Fruit fly (Drosophila melanogaster) whole organism, embryonic: ENCODE results near the gene holn1.

Experiments
- Asciz ChIP-seq: fragments of 200-800 bp; sonication (Bioruptor generic); optimal IDR thresholded peaks from 2 replicates; lab custom pipeline; 2017; ENCODE audit warnings: missing biosample characterization, mild to moderate bottlenecking, missing genetic modification characterization, missing genetic modification reagents
- CG10565 ChIP-seq: fragments of 200-800 bp; sonication (Bioruptor generic); optimal IDR thresholded peaks from 3 replicates; lab custom pipeline; 2016; ENCODE audit warnings: missing biosample characterization, mild to moderate bottlenecking, missing genetic modification characterization
- CG1529 ChIP-seq: fragments of 200-800 bp; sonication (Bioruptor generic); optimal IDR thresholded peaks from 3 replicates; lab custom pipeline; 2018; ENCODE audit warnings: missing biosample characterization, missing genetic modification characterization
- CG15479 ChIP-seq: fragments of 200-800 bp; sonication (Bioruptor generic); optimal IDR thresholded peaks from 3 replicates; lab custom pipeline; 2019; ENCODE audit warnings: missing biosample characterization, mild to moderate bottlenecking, missing genetic modification characterization, moderate library complexity
- CG3407 ChIP-seq: fragments of 200-800 bp; sonication (Bioruptor generic); optimal IDR thresholded peaks from 2 replicates; lab custom pipeline; 2018; ENCODE audit warnings: missing biosample characterization, mild to moderate bottlenecking, missing genetic modification characterization
- CG3838 ChIP-seq: fragments of 200-800 bp; sonication (Bioruptor generic); optimal IDR thresholded peaks from 3 replicates; lab custom pipeline; 2016; ENCODE audit warnings: missing biosample characterization, missing genetic modification characterization
- CG4424 ChIP-seq: fragments of 200-800 bp; sonication (Bioruptor generic); optimal IDR thresholded peaks from 3 replicates; lab custom pipeline; 2016; ENCODE audit warnings: missing biosample characterization, missing genetic modification characterization
- CG6791 ChIP-seq: fragments of 200-800 bp; sonication (Bioruptor generic); IDR thresholded peaks from 3 replicates; pipeline ENCODE4 v1.3.6; 2022; ENCODE audit warnings: missing biosample characterization, missing genetic modification characterization; ENCODE audit not compliant: partially characterized antibody
- CG6813 ChIP-seq: fragments of 200-800 bp; sonication (Bioruptor generic); optimal IDR thresholded peaks from 2 replicates; lab custom pipeline; 2017; ENCODE audit warnings: missing biosample characterization, missing genetic modification characterization, mild to moderate bottlenecking, moderate library complexity, missing genetic modification reagents
- CG7987 ChIP-seq: fragments of 200-800 bp; sonication (Bioruptor generic); optimal IDR thresholded peaks from 2 replicates; lab custom pipeline; 2018; ENCODE audit warnings: missing biosample characterization, mild to moderate bottlenecking, missing genetic modification characterization, moderate library complexity
- CG8281 ChIP-seq: fragments of 200-800 bp; sonication (Bioruptor generic); optimal IDR thresholded peaks from 2 replicates; lab custom pipeline; 2018; ENCODE audit warnings: missing biosample characterization, mild to moderate bottlenecking, missing genetic modification characterization, moderate library complexity
- CG9727 ChIP-seq: fragments of 200-800 bp; sonication (Bioruptor generic); optimal IDR thresholded peaks from 3 replicates; lab custom pipeline; 2017; ENCODE audit warnings: missing biosample characterization, mild to moderate bottlenecking, missing genetic modification characterization
- CG9797 ChIP-seq: fragments of 200-800 bp; sonication (Bioruptor generic); optimal IDR thresholded peaks from 3 replicates; lab custom pipeline; 2018; ENCODE audit warnings: missing biosample characterization, mild to moderate bottlenecking, missing genetic modification characterization
- CkIIα-i1 ChIP-seq: fragments of 200-800 bp; sonication (Bioruptor generic); IDR thresholded peaks from 2 replicates; pipeline ENCODE4 v1.3.6; 2022; ENCODE audit warnings: missing biosample characterization, missing genetic modification characterization
- Deaf1 ChIP-seq: fragments of 200-800 bp; optimal IDR thresholded peaks from 3 replicates; lab custom pipeline; 2019; ENCODE audit warnings: missing biosample characterization, mild to moderate bottlenecking, missing genetic modification characterization, moderate library complexity
- Dfd ChIP-seq, 2 experiments: fragments of >200 bp; optimal IDR thresholded peaks; 2 replicates each; lab custom pipeline; 2017; ENCODE audit warnings: missing biosample characterization in 2 of 2, missing genetic modification characterization in 2 of 2
- Ets65A ChIP-seq: fragments of 200-800 bp; sonication (Bioruptor generic); peaks from one replicate; lab custom pipeline; 2016; ENCODE audit warnings: missing biosample characterization, missing genetic modification characterization
- Fer2 ChIP-seq: fragments of 200-800 bp; sonication (Bioruptor generic); optimal IDR thresholded peaks from 2 replicates; lab custom pipeline; 2018; ENCODE audit warnings: missing biosample characterization, mild to moderate bottlenecking, missing genetic modification characterization, moderate library complexity
- H2.0 ChIP-seq: fragments of 200-800 bp; sonication (Bioruptor generic); IDR thresholded peaks from 2 replicates; pipeline ENCODE4 v1.3.6; 2022; ENCODE audit warnings: missing biosample characterization, missing genetic modification characterization
- Hmr ChIP-seq: fragments of 200-800 bp; sonication (Bioruptor generic); optimal IDR thresholded peaks from 3 replicates; lab custom pipeline; 2017; ENCODE audit warnings: mild to moderate bottlenecking, missing biosample characterization, missing genetic modification reagents, missing genetic modification characterization
- Lpt ChIP-seq: fragments of >200 bp; optimal IDR thresholded peaks from 2 replicates; lab custom pipeline; 2018; ENCODE audit warnings: missing biosample characterization, missing genetic modification characterization
- Mad ChIP-seq: fragments of 200-800 bp; sonication (Bioruptor generic); optimal IDR thresholded peaks from 2 replicates; lab custom pipeline; 2016; ENCODE audit warnings: missing biosample characterization, missing genetic modification characterization
- Mrtf ChIP-seq: fragments of 200-800 bp; sonication (Bioruptor generic); IDR thresholded peaks from 3 replicates; pipeline ENCODE4 v1.3.6; 2022; ENCODE audit warnings: missing biosample characterization, missing genetic modification characterization
- Myb ChIP-seq: fragments of 200-800 bp; sonication (Bioruptor generic); optimal IDR thresholded peaks from 2 replicates; lab custom pipeline; 2016; ENCODE audit warnings: missing biosample characterization, missing genetic modification characterization
- NK7.1 ChIP-seq: fragments of 200-800 bp; sonication (Bioruptor generic); optimal IDR thresholded peaks from 3 replicates; lab custom pipeline; 2016; ENCODE audit warnings: missing biosample characterization, missing genetic modification characterization
- Neu2 ChIP-seq: fragments of 200-800 bp; sonication (Bioruptor generic); optimal IDR thresholded peaks from 3 replicates; lab custom pipeline; 2016; ENCODE audit warnings: missing biosample characterization, missing genetic modification characterization, borderline replicate concordance
- Oaz ChIP-seq: fragments of 200-800 bp; sonication (Bioruptor generic); IDR thresholded peaks from 2 replicates; pipeline ENCODE4 v1.3.6; 2022; ENCODE audit warnings: missing biosample characterization, missing genetic modification characterization
- Rfx ChIP-seq: fragments of 200-800 bp; sonication (Bioruptor generic); IDR thresholded peaks from 2 replicates; pipeline ENCODE4 v1.3.6; 2022; ENCODE audit warnings: missing biosample characterization, missing genetic modification characterization
- Rx ChIP-seq: fragments of 200-800 bp; sonication (Bioruptor generic); IDR thresholded peaks from 2 replicates; pipeline ENCODE4 v1.3.6; 2022; ENCODE audit warnings: missing biosample characterization, missing genetic modification characterization
- Xrp1 ChIP-seq: fragments of 200-800 bp; sonication (Bioruptor generic); IDR thresholded peaks from 2 replicates; pipeline ENCODE4 v1.3.6; 2022; ENCODE audit warnings: missing biosample characterization, missing genetic modification characterization
- YL-1 ChIP-seq: fragments of 200-800 bp; sonication (Bioruptor generic); optimal IDR thresholded peaks from 3 replicates; lab custom pipeline; 2017; ENCODE audit warnings: missing biosample characterization, mild to moderate bottlenecking, missing genetic modification characterization
- ase ChIP-seq: fragments of 200-800 bp; sonication (Bioruptor generic); IDR thresholded peaks from 3 replicates; pipeline ENCODE4 v1.3.6; 2022; ENCODE audit warnings: missing biosample characterization, missing genetic modification characterization
- ash1 ChIP-seq: fragments of 200-800 bp; sonication (Bioruptor generic); optimal IDR thresholded peaks from 2 replicates; lab custom pipeline; 2018; ENCODE audit warnings: missing biosample characterization, mild to moderate bottlenecking, missing genetic modification characterization
- btn ChIP-seq: fragments of 200-800 bp; sonication (Bioruptor generic); optimal IDR thresholded peaks from 2 replicates; lab custom pipeline; 2016; ENCODE audit warnings: missing biosample characterization, missing genetic modification characterization
- cas ChIP-seq: fragments of 200-800 bp; sonication (Bioruptor generic); IDR thresholded peaks from 2 replicates; pipeline ENCODE4 v1.3.6; 2022; ENCODE audit warnings: missing biosample characterization, missing genetic modification characterization
- cato ChIP-seq: fragments of 200-800 bp; sonication (Bioruptor generic); optimal IDR thresholded peaks from 2 replicates; lab custom pipeline; 2016; ENCODE audit warnings: missing biosample characterization, missing genetic modification characterization, borderline replicate concordance
- corto ChIP-seq: fragments of 200-800 bp; sonication (Bioruptor generic); optimal IDR thresholded peaks from 2 replicates; lab custom pipeline; 2016; ENCODE audit warnings: missing biosample characterization, mild to moderate bottlenecking, missing genetic modification characterization, moderate library complexity
- da ChIP-seq: fragments of 200-800 bp; sonication (Bioruptor generic); optimal IDR thresholded peaks from 2 replicates; lab custom pipeline; 2016; ENCODE audit warnings: missing biosample characterization, missing genetic modification characterization
- dysf ChIP-seq: fragments of 200-800 bp; sonication (Bioruptor generic); IDR thresholded peaks from 3 replicates; pipeline ENCODE4 v1.3.6; 2022; ENCODE audit warnings: missing biosample characterization, missing genetic modification characterization
- eve ChIP-seq, 2 experiments: fragments of >200 bp; optimal IDR thresholded peaks; 2 replicates each; lab custom pipeline; 2017; ENCODE audit warnings: missing biosample characterization in 2 of 2, missing genetic modification characterization in 2 of 2
- fru ChIP-seq: fragments of >200 bp; optimal IDR thresholded peaks from 2 replicates; lab custom pipeline; 2017
- ftz-f1 ChIP-seq: fragments of 200-800 bp; sonication (Bioruptor generic); optimal IDR thresholded peaks from 2 replicates; lab custom pipeline; 2016; ENCODE audit warnings: missing biosample characterization, missing genetic modification characterization
- gsb ChIP-seq: fragments of 200-800 bp; sonication (Bioruptor generic); IDR thresholded peaks from 2 replicates; pipeline ENCODE4 v1.3.6; 2022; ENCODE audit warnings: missing biosample characterization, missing genetic modification characterization
- h ChIP-seq: fragments of >200 bp; optimal IDR thresholded peaks from 2 replicates; lab custom pipeline; 2017
- jigr1 ChIP-seq: fragments of 200-800 bp; sonication (Bioruptor generic); IDR thresholded peaks from 3 replicates; pipeline ENCODE4 v1.3.6; 2022; ENCODE audit warnings: missing biosample characterization, missing genetic modification characterization
- kah ChIP-seq: fragments of 200-800 bp; sonication (Bioruptor generic); optimal IDR thresholded peaks from 2 replicates; lab custom pipeline; 2018; ENCODE audit warnings: missing biosample characterization, mild to moderate bottlenecking, missing genetic modification characterization
- mld ChIP-seq: fragments of 200-800 bp; sonication (Bioruptor generic); IDR thresholded peaks from 3 replicates; pipeline ENCODE4 v1.3.6; 2022; ENCODE audit warnings: missing biosample characterization, missing genetic modification characterization; ENCODE audit not compliant: partially characterized antibody
- nmo ChIP-seq: fragments of 200-800 bp; sonication (Bioruptor generic); optimal IDR thresholded peaks from 2 replicates; lab custom pipeline; 2018; ENCODE audit warnings: missing biosample characterization, mild to moderate bottlenecking, missing genetic modification characterization, moderate library complexity
- pnt ChIP-seq: fragments of 200-800 bp; sonication (Bioruptor generic); optimal IDR thresholded peaks from 3 replicates; lab custom pipeline; 2016; ENCODE audit warnings: missing biosample characterization, missing genetic modification characterization
- pzg ChIP-seq: fragments of 200-800 bp; sonication (Bioruptor generic); optimal IDR thresholded peaks from 3 replicates; lab custom pipeline; 2018; ENCODE audit warnings: missing biosample characterization, mild to moderate bottlenecking, missing genetic modification characterization, moderate library complexity
- slou ChIP-seq: fragments of 200-800 bp; sonication (Bioruptor generic); optimal IDR thresholded peaks from 3 replicates; lab custom pipeline; 2016; ENCODE audit warnings: missing biosample characterization, missing genetic modification characterization
- ttk ChIP-seq: fragments of 200-800 bp; sonication (Bioruptor generic); IDR thresholded peaks from 2 replicates; pipeline ENCODE4 v2.1.2; 2022; ENCODE audit warnings: missing biosample characterization, missing genetic modification characterization
- usp ChIP-seq: fragments of >200 bp; optimal IDR thresholded peaks from 2 replicates; lab custom pipeline; 2017; ENCODE audit warnings: missing biosample characterization, missing genetic modification characterization

Gene holn1

DNA sequence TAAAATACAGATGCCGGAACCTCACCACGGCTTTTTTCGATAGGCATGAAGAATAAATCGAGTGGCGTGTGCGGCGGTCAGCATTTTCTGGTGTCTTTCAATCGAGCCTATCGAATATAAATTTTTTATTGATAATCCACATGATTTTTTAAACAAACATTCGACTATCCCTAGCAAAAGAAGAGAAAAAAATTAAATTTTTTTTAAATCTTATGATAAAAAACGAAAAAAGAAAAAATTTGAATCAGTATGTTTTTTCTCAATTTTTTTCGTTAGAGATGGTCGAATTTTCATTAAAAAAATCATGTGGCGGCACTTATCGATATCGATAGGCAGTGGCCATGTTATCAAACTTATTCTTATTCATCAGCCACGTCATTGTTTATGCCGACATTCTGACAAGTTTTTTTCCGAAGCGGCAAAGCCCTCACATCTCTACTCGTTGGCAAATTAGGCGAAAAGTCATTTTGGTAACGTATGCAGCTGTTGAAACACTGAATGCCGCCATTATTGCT lies 9.2 kb upstream of the holn1 start, which contains the start of the genes SmB and KdelR (continued):
- TF ChIP-seq Myb (no peak), Dfd (GFP tag; optimal IDR thresholded peaks at IDR 0.05; lab: Kevin White, UChicago) (no peak), ftz-f1 (GFP tag; lab: Kevin White, UChicago) (no peak), ash1 (no peak), CkIIα-i1 (GFP tag; lab: Robert Waterston, UW) (no peak), CG3838 (no peak), CG8281 (tag; lab: Kevin White, UChicago) (no peak), Mrtf (GFP tag; lab: Robert Waterston, UW) (no peak), Lpt (GFP tag; lab: Kevin White, UChicago) (no peak), cato (GFP tag; lab: Kevin White, UChicago) (no peak), CG9727 (GFP tag; lab: Kevin White, UChicago) (peak; percentile 42), fru (lab: Kevin White, UChicago) (no peak), ase (GFP tag; lab: Robert Waterston, UW) (no peak), Neu2 (no peak), Asciz (no peak), gsb (no peak), corto (GFP tag; lab: Kevin White, UChicago) (no peak), CG15479 (GFP tag; lab: Kevin White, UChicago) (no peak), CG6791 (GFP tag; lab: Robert Waterston, UW) (peak; percentile 77), nmo (peak; percentile 41), slou (GFP tag; lab: Kevin White, UChicago) (no peak), Mad (GFP tag; lab: Kevin White, UChicago) (no peak), da (GFP tag; lab: Kevin White, UChicago) (no peak), usp (GFP tag; lab: Kevin White, UChicago) (no peak), pnt (GFP tag; lab: Kevin White, UChicago) (no peak), dysf (GFP tag; lab: Robert Waterston, UW) (no peak), CG4424 (GFP tag; lab: Kevin White, UChicago) (peak; percentile 37), CG9797 (peak; percentile 56), eve (GFP tag; optimal IDR thresholded peaks at IDR 0.05; lab: Kevin White, UChicago) (no peak), H2.0 (GFP tag; lab: Robert Waterston, UW) (no peak), CG6813 (GFP tag; lab: Kevin White, UChicago) (no peak), YL-1 (GFP tag; lab: Kevin White, UChicago) (peak; percentile 89), Fer2 (no peak), Hmr (no peak), CG10565 (GFP tag; lab: Kevin White, UChicago) (no peak), pzg (GFP tag; lab: Kevin White, UChicago) (peak; percentile 51), Oaz (no peak), Xrp1 (GFP tag; lab: Robert Waterston, UW) (no peak; the same call in 1 of the 2 replicates), jigr1 (no peak; the same call in 2 of the 3 replicates), h (lab: Kevin White, UChicago) (no peak), kah (GFP tag; lab: Kevin White, UChicago) (no peak), Rx (GFP tag; lab: Robert Waterston, UW) (no peak), Rfx (GFP tag; lab: Robert Waterston, UW) (no peak), btn (GFP tag; lab: Kevin White, UChicago) (no peak), Ets65A (no peak), CG1529 (GFP tag; lab: Kevin White, UChicago) (no peak), mld (GFP tag; lab: Robert Waterston, UW) (peak; percentile 76; the same call in 2 of the 3 replicates), ttk (GFP tag; lab: Robert Waterston, UW) (no peak), NK7.1 (GFP tag; lab: Kevin White, UChicago) (no peak), CG3407 (GFP tag; lab: Kevin White, UChicago) (no peak), cas (GFP tag; lab: Robert Waterston, UW) (no peak), Deaf1 (tag; lab: Kevin White, UChicago) (no peak), CG7987 (GFP tag; lab: Kevin White, UChicago) (no peak)
